Fruit fly (Drosophila melanogaster): ENCODE measurements around the gene eIF3e.

dm6 chr3L:16824725-16825124 is 38.0 kb upstream of the eIF3e start:
- TF ChIP-seq CG34367 (tag; optimal IDR thresholded peaks at IDR 0.05) (no peak), CG8301 (tag; optimal IDR thresholded peaks at IDR 0.05) (no peak), Ets98B (GFP tag; IDR thresholded peaks at IDR 0.05) (no peak), EcR (GFP tag; optimal IDR thresholded peaks at IDR 0.05) (no peak), CG9948 (tag; optimal IDR thresholded peaks at IDR 0.05) (no peak), Pif1A (GFP tag; optimal IDR thresholded peaks at IDR 0.05) (no peak), Snoo (tag; optimal IDR thresholded peaks at IDR 0.05) (no peak), gl (tag; optimal IDR thresholded peaks at IDR 0.05) (no peak), D1 (tag; optimal IDR thresholded peaks at IDR 0.05) (no peak), CG15710 (tag; optimal IDR thresholded peaks at IDR 0.05) (no peak), CG8159 (tag; optimal IDR thresholded peaks at IDR 0.05) (no peak), CG13204 (GFP tag; optimal IDR thresholded peaks at IDR 0.05) (no peak), fd96Ca (GFP tag; IDR thresholded peaks at IDR 0.05) (no peak), CG4496 (GFP tag; IDR thresholded peaks at IDR 0.05) (0 out of 3 replicates have a peak, but pooled peaks have one; percentile 14)
